Worm (Caenorhabditis elegans): ENCODE results near the gene Y22D7AL.10.

Gene Y22D7AL.10

ce11 chrIII:1666893-1667292, 48.2 kb upstream of the Y22D7AL.10 start:
- TF ChIP-seq hlh-4 (tag; optimal IDR thresholded peaks at IDR 0.05) (no peak), lin-35 (GFP tag; optimal IDR thresholded peaks at IDR 0.05) (no peak), ceh-8 (GFP tag; optimal IDR thresholded peaks at IDR 0.05) (no peak), nhr-85 (tag) (peak; percentile 32), nhr-19 (GFP tag; conservative IDR thresholded peaks at IDR 0.05) (no peak), dpl-1 (GFP tag; optimal IDR thresholded peaks at IDR 0.05) (no peak), jun-1 (tag; optimal IDR thresholded peaks at IDR 0.05) (no peak), nhr-90 (tag; optimal IDR thresholded peaks at IDR 0.05; ENCODE audit: poor library complexity) (no peak), lin-14 (GFP tag; optimal IDR thresholded peaks at IDR 0.05) (no peak), nhr-11 (tag; optimal IDR thresholded peaks at IDR 0.05) (no peak), irx-1 (tag; optimal IDR thresholded peaks at IDR 0.05) (no peak), lsy-2 (tag; optimal IDR thresholded peaks at IDR 0.05) (no peak), C34B4.2 (tag; optimal IDR thresholded peaks at IDR 0.05) (no peak), sox-4 (tag; optimal IDR thresholded peaks at IDR 0.05) (no peak), sptf-1 (tag; optimal IDR thresholded peaks at IDR 0.05) (no peak), grh-1 (GFP tag; IDR thresholded peaks at IDR 0.05) (0 out of 2 replicates have a peak, but pooled peaks have one; percentile 16)

- TF ChIP-seq nhr-19 (GFP tag; conservative IDR thresholded peaks at IDR 0.05) (no peak), lsy-2 (tag; optimal IDR thresholded peaks at IDR 0.05) (no peak), efl-1 (optimal IDR thresholded peaks at IDR 0.05) (no peak), efl-1 (GFP tag; optimal IDR thresholded peaks at IDR 0.05 in 1 of 2) (peak in 1 of 2 experiments; percentile 72), hlh-17 (GFP tag; optimal IDR thresholded peaks at IDR 0.05; ENCODE audit: borderline replicate concordance) (no peak), zip-4 (GFP tag; optimal IDR thresholded peaks at IDR 0.05) (no peak)
These were observed 47.1 kb upstream of the Y22D7AL.10 start, which contains the start of gene Y22D7AR.3 for ce11 chrIII:1665799-1666308. Gene Y22D7AR.3 (minus strand): TSS chrIII:1665849.

- no peak for TF ChIP-seq vab-15 (tag; optimal IDR thresholded peaks at IDR 0.05)
- TF ChIP-seq lsy-2 (tag; optimal IDR thresholded peaks at IDR 0.05): no peak
- TF ChIP-seq ztf-11 (tag; optimal IDR thresholded peaks at IDR 0.05): no peak
These were observed 46.6 kb upstream of the Y22D7AL.10 start for ce11 chrIII:1665373-1665772.

ce11 chrIII:1664761-1665266, 46.1 kb upstream of the Y22D7AL.10 start, which contains the start of gene Y22D7AL.16:
Gene Y22D7AL.16 (minus strand): TSS chrIII:1665216.
- TF ChIP-seq pax-3 (tag; optimal IDR thresholded peaks at IDR 0.05): no peak
- TF ChIP-seq ceh-88 (GFP tag; IDR thresholded peaks at IDR 0.05): no peak
- TF ChIP-seq fkh-8 (tag; optimal IDR thresholded peaks at IDR 0.05): no peak
- no peak for TF ChIP-seq swsn-7 (tag; optimal IDR thresholded peaks at IDR 0.05)
- no peak for TF ChIP-seq nhr-12 (tag; optimal IDR thresholded peaks at IDR 0.05)

- no peak for TF ChIP-seq mep-1 (tag; optimal IDR thresholded peaks at IDR 0.05)
- no peak for TF ChIP-seq irx-1 (tag; optimal IDR thresholded peaks at IDR 0.05)
- TF ChIP-seq jun-1 (tag; optimal IDR thresholded peaks at IDR 0.05): no peak
- TF ChIP-seq tlp-1 (tag; optimal IDR thresholded peaks at IDR 0.05): no peak
- no peak for TF ChIP-seq nhr-19 (GFP tag; conservative IDR thresholded peaks at IDR 0.05)
- no peak for TF ChIP-seq nhr-85 (tag)
- no peak for TF ChIP-seq nhr-47 (tag; optimal IDR thresholded peaks at IDR 0.05)
- no peak for TF ChIP-seq nhr-77 (tag; optimal IDR thresholded peaks at IDR 0.05)
- TF ChIP-seq ama-1 (optimal IDR thresholded peaks at IDR 0.05): no peak
- no peak for TF ChIP-seq xbp-1 (tag; optimal IDR thresholded peaks at IDR 0.05)
- TF ChIP-seq elt-2 (tag; optimal IDR thresholded peaks at IDR 0.05): no peak
These were observed 44.3 kb upstream of the Y22D7AL.10 start for ce11 chrIII:1663056-1663455.
